Fruit fly (Drosophila melanogaster) whole organism, embryonic: ENCODE data around the gene halo.

ENCODE experiments used
- ATbp ChIP-seq: fragments of 200-800 bp; sonication (Bioruptor generic); optimal IDR thresholded peaks from 2 replicates; lab custom pipeline; 2017; ENCODE audit warnings: missing biosample characterization, mild to moderate bottlenecking, missing genetic modification characterization, missing genetic modification reagents
- Ada2b ChIP-seq: fragments of 200-800 bp; sonication (Bioruptor generic); IDR thresholded peaks from 2 replicates; pipeline ENCODE4 v1.3.6; 2022; ENCODE audit warnings: missing biosample characterization, missing genetic modification characterization
- Atf-2 ChIP-seq: fragments of 200-800 bp; sonication (Bioruptor generic); optimal IDR thresholded peaks from 2 replicates; lab custom pipeline; 2016; ENCODE audit warnings: missing biosample characterization, missing genetic modification characterization
- CG10209 ChIP-seq: fragments of 200-800 bp; sonication (Bioruptor generic); optimal IDR thresholded peaks from 3 replicates; lab custom pipeline; 2017; ENCODE audit warnings: missing biosample characterization, mild to moderate bottlenecking, missing genetic modification characterization, missing genetic modification reagents
- CG10959 ChIP-seq: fragments of 200-800 bp; sonication (Bioruptor generic); IDR thresholded peaks from 2 replicates; pipeline ENCODE4 v1.3.6; 2022; ENCODE audit warnings: missing biosample characterization, missing genetic modification characterization
- CG11085 ChIP-seq: fragments of 200-800 bp; sonication (Bioruptor generic); IDR thresholded peaks from 2 replicates; pipeline ENCODE4 v1.3.6; 2022; ENCODE audit warnings: missing biosample characterization, missing genetic modification characterization
- CG11398 ChIP-seq: fragments of 200-800 bp; sonication (Bioruptor generic); optimal IDR thresholded peaks from 2 replicates; lab custom pipeline; 2016; ENCODE audit warnings: missing biosample characterization, missing genetic modification characterization
- CG11723 ChIP-seq: fragments of 200-800 bp; sonication (Bioruptor generic); optimal IDR thresholded peaks from 2 replicates; lab custom pipeline; 2017; ENCODE audit warnings: missing biosample characterization, mild to moderate bottlenecking, missing genetic modification characterization
- CG13287 ChIP-seq: fragments of 200-800 bp; sonication (Bioruptor generic); IDR thresholded peaks from 2 replicates; pipeline ENCODE4 v1.3.6; 2022; ENCODE audit warnings: missing biosample characterization, missing genetic modification characterization; ENCODE audit not compliant: partially characterized antibody
- CG14965 ChIP-seq: fragments of 200-800 bp; sonication (Bioruptor generic); optimal IDR thresholded peaks from 2 replicates; lab custom pipeline; 2016; ENCODE audit warnings: missing biosample characterization, missing genetic modification characterization, borderline replicate concordance
- CG17328 ChIP-seq: fragments of 200-800 bp; sonication (Bioruptor generic); IDR thresholded peaks from 2 replicates; pipeline ENCODE4 v1.3.6; 2022; ENCODE audit warnings: missing biosample characterization, missing genetic modification characterization
- CG3163 ChIP-seq: fragments of 200-800 bp; sonication (Bioruptor generic); optimal IDR thresholded peaks from 3 replicates; lab custom pipeline; 2016; ENCODE audit warnings: missing biosample characterization, missing genetic modification characterization
- CG33213 ChIP-seq: fragments of 200-800 bp; sonication (Bioruptor generic); optimal IDR thresholded peaks from 3 replicates; lab custom pipeline; 2016; ENCODE audit warnings: missing biosample characterization, missing genetic modification characterization
- CG34422 ChIP-seq: fragments of 200-800 bp; sonication (Bioruptor generic); IDR thresholded peaks from 3 replicates; pipeline ENCODE4 v1.3.6; 2022; ENCODE audit warnings: missing biosample characterization, missing genetic modification characterization
- CG4854 ChIP-seq: fragments of 200-800 bp; sonication (Bioruptor generic); optimal IDR thresholded peaks from 2 replicates; lab custom pipeline; 2016; ENCODE audit warnings: missing biosample characterization, missing genetic modification characterization, inconsistent platforms
- CG5180 ChIP-seq: fragments of 200-800 bp; sonication (Bioruptor generic); optimal IDR thresholded peaks from 3 replicates; lab custom pipeline; 2017; ENCODE audit warnings: missing biosample characterization, missing genetic modification characterization, mild to moderate bottlenecking, moderate library complexity, missing genetic modification reagents
- CG6854 ChIP-seq: fragments of 200-800 bp; sonication (Bioruptor generic); optimal IDR thresholded peaks from 3 replicates; lab custom pipeline; 2017; ENCODE audit warnings: missing biosample characterization, mild to moderate bottlenecking, missing genetic modification characterization
- CG7357 ChIP-seq: fragments of 200-800 bp; sonication (Bioruptor generic); IDR thresholded peaks from 3 replicates; pipeline ENCODE4 v1.3.6; 2022; ENCODE audit warnings: missing biosample characterization, missing genetic modification characterization
- CG7786 ChIP-seq: fragments of 200-800 bp; sonication (Bioruptor generic); optimal IDR thresholded peaks from 2 replicates; lab custom pipeline; 2016; ENCODE audit warnings: missing biosample characterization, missing genetic modification characterization
- CG7839 ChIP-seq: fragments of 200-800 bp; sonication (Bioruptor generic); optimal IDR thresholded peaks from 3 replicates; lab custom pipeline; 2018; ENCODE audit warnings: missing biosample characterization, mild to moderate bottlenecking, missing genetic modification characterization, moderate library complexity
- CG7987 ChIP-seq: fragments of 200-800 bp; sonication (Bioruptor generic); optimal IDR thresholded peaks from 2 replicates; lab custom pipeline; 2018; ENCODE audit warnings: missing biosample characterization, mild to moderate bottlenecking, missing genetic modification characterization, moderate library complexity
- ERR ChIP-seq: fragments of 200-800 bp; sonication (Bioruptor generic); optimal IDR thresholded peaks from 2 replicates; lab custom pipeline; 2016; ENCODE audit warnings: missing biosample characterization, missing genetic modification characterization
- Gug ChIP-seq: fragments of 200-800 bp; sonication (Bioruptor generic); IDR thresholded peaks from 4 replicates; pipeline ENCODE4 v1.3.6; 2022; ENCODE audit warnings: missing biosample characterization, missing genetic modification characterization
- H2.0 ChIP-seq: fragments of 200-800 bp; sonication (Bioruptor generic); IDR thresholded peaks from 2 replicates; pipeline ENCODE4 v1.3.6; 2022; ENCODE audit warnings: missing biosample characterization, missing genetic modification characterization
- Kr ChIP-seq: fragments of 200-800 bp; sonication (Bioruptor generic); optimal IDR thresholded peaks from 2 replicates; lab custom pipeline; 2017; ENCODE audit warnings: missing biosample characterization, mild to moderate bottlenecking, missing genetic modification characterization
- Med ChIP-seq: fragments of 200-800 bp; sonication (Bioruptor generic); peaks from one replicate; lab custom pipeline; 2016; ENCODE audit warnings: missing biosample characterization, missing genetic modification characterization, mild to moderate bottlenecking, inconsistent platforms, moderate library complexity
- NC2β ChIP-seq: fragments of 200-800 bp; sonication (Bioruptor generic); optimal IDR thresholded peaks from 2 replicates; lab custom pipeline; 2016; ENCODE audit warnings: missing biosample characterization, missing genetic modification characterization
- Nf-YB ChIP-seq: fragments of 200-800 bp; sonication (Bioruptor generic); optimal IDR thresholded peaks from 3 replicates; lab custom pipeline; 2019; ENCODE audit warnings: missing biosample characterization, mild to moderate bottlenecking, missing genetic modification characterization, moderate library complexity
- Poxn ChIP-seq: fragments of 200-800 bp; sonication (Bioruptor generic); IDR thresholded peaks from 2 replicates; pipeline ENCODE4 v1.3.6; 2022; ENCODE audit warnings: missing biosample characterization, missing genetic modification characterization
- Ravus ChIP-seq: fragments of 200-800 bp; sonication (Bioruptor generic); IDR thresholded peaks from 2 replicates; pipeline ENCODE4 v1.3.6; 2022; ENCODE audit warnings: missing biosample characterization, missing genetic modification characterization
- Sry-δ ChIP-seq: fragments of 200-800 bp; sonication (Bioruptor generic); optimal IDR thresholded peaks from 2 replicates; lab custom pipeline; 2016; ENCODE audit warnings: missing biosample characterization, missing genetic modification characterization
- Vsx1 ChIP-seq: fragments of 200-800 bp; sonication (Bioruptor generic); optimal IDR thresholded peaks from 2 replicates; lab custom pipeline; 2017; ENCODE audit warnings: missing biosample characterization, mild to moderate bottlenecking, missing genetic modification characterization, missing genetic modification reagents
- Xrp1 ChIP-seq: fragments of 200-800 bp; sonication (Bioruptor generic); IDR thresholded peaks from 2 replicates; pipeline ENCODE4 v1.3.6; 2022; ENCODE audit warnings: missing biosample characterization, missing genetic modification characterization
- ac ChIP-seq: fragments of 200-800 bp; sonication (Bioruptor generic); optimal IDR thresholded peaks from 3 replicates; lab custom pipeline; 2017; ENCODE audit warnings: missing biosample characterization, mild to moderate bottlenecking, missing genetic modification characterization
- ato ChIP-seq: fragments of 200-800 bp; sonication (Bioruptor generic); IDR thresholded peaks from 2 replicates; pipeline ENCODE4 v1.3.6; 2022; ENCODE audit warnings: missing biosample characterization, missing genetic modification characterization; ENCODE audit not compliant: partially characterized antibody
- cg ChIP-seq: fragments of 200-800 bp; sonication (Bioruptor generic); optimal IDR thresholded peaks from 3 replicates; lab custom pipeline; 2019; ENCODE audit warnings: missing biosample characterization, mild to moderate bottlenecking, missing genetic modification characterization, moderate library complexity
- ewg ChIP-seq: fragments of 200-800 bp; sonication (Bioruptor generic); optimal IDR thresholded peaks from 3 replicates; lab custom pipeline; 2017; ENCODE audit warnings: mild to moderate bottlenecking, missing biosample characterization, missing genetic modification reagents, missing genetic modification characterization
- gcm ChIP-seq: fragments of 200-800 bp; sonication (Bioruptor generic); optimal IDR thresholded peaks from 2 replicates; lab custom pipeline; 2019; ENCODE audit warnings: missing biosample characterization, mild to moderate bottlenecking, missing genetic modification characterization, moderate library complexity
- gsb ChIP-seq: fragments of 200-800 bp; sonication (Bioruptor generic); IDR thresholded peaks from 2 replicates; pipeline ENCODE4 v1.3.6; 2022; ENCODE audit warnings: missing biosample characterization, missing genetic modification characterization
- hb ChIP-seq: fragments of 200-800 bp; sonication (Bioruptor generic); IDR thresholded peaks from 3 replicates; pipeline ENCODE4 v1.3.6; 2022; ENCODE audit warnings: missing biosample characterization, missing genetic modification characterization; ENCODE audit not compliant: partially characterized antibody
- jing ChIP-seq: fragments of 200-800 bp; sonication (Bioruptor generic); optimal IDR thresholded peaks from 2 replicates; lab custom pipeline; 2018; ENCODE audit warnings: missing biosample characterization, mild to moderate bottlenecking, missing genetic modification characterization
- lab ChIP-seq: fragments of 200-800 bp; sonication (Bioruptor generic); optimal IDR thresholded peaks from 3 replicates; lab custom pipeline; 2017; ENCODE audit warnings: missing biosample characterization, missing genetic modification characterization, mild to moderate bottlenecking, moderate library complexity, missing genetic modification reagents
- lbe ChIP-seq: fragments of 200-800 bp; sonication (Bioruptor generic); optimal IDR thresholded peaks from 2 replicates; lab custom pipeline; 2016; ENCODE audit warnings: missing biosample characterization, mild to moderate bottlenecking, missing genetic modification characterization
- mld ChIP-seq: fragments of 200-800 bp; sonication (Bioruptor generic); IDR thresholded peaks from 3 replicates; pipeline ENCODE4 v1.3.6; 2022; ENCODE audit warnings: missing biosample characterization, missing genetic modification characterization; ENCODE audit not compliant: partially characterized antibody
- pan ChIP-seq, 4 experiments: fragments of >200 bp in 3 of 4; fragments of 200-800 bp in 1 of 4; sonication (Bioruptor generic) in 1 of 4; optimal IDR thresholded peaks in 3 of 4; IDR thresholded peaks in 1 of 4; 2 replicates each; pipeline versions ENCODE4 v1.3.6 to Lab custom; 2017 to 2022; ENCODE audit warnings: missing biosample characterization in 2 of 4, missing genetic modification characterization in 2 of 4, mixed read lengths in 1 of 4
- run ChIP-seq: fragments of 200-800 bp; sonication (Bioruptor generic); optimal IDR thresholded peaks from 3 replicates; lab custom pipeline; 2018; ENCODE audit warnings: missing biosample characterization, mild to moderate bottlenecking, missing genetic modification characterization
- salm ChIP-seq: fragments of 200-800 bp; sonication (Bioruptor generic); optimal IDR thresholded peaks from 2 replicates; lab custom pipeline; 2018; ENCODE audit warnings: missing biosample characterization, mild to moderate bottlenecking, missing genetic modification characterization
- slp2 ChIP-seq: fragments of 200-800 bp; sonication (Bioruptor generic); optimal IDR thresholded peaks from 2 replicates; lab custom pipeline; 2016; ENCODE audit warnings: missing biosample characterization, missing genetic modification characterization
- vnd ChIP-seq: fragments of 200-800 bp; sonication (Bioruptor generic); IDR thresholded peaks from 3 replicates; pipeline ENCODE4 v1.3.6; 2022; ENCODE audit warnings: missing biosample characterization, missing genetic modification characterization; ENCODE audit not compliant: partially characterized antibody
- wdn ChIP-seq: fragments of 200-800 bp; sonication (Bioruptor generic); IDR thresholded peaks from 2 replicates; pipeline ENCODE4 v1.3.6; 2022; ENCODE audit warnings: missing biosample characterization, missing genetic modification characterization

Gene halo

dm6 chr2L:1491791-1492345, 26.1 kb downstream of the halo start, which contains the start of gene CG31928 (continued):
- TF ChIP-seq CG11723 (GFP tag; lab: Kevin White, UChicago) (no peak), Xrp1 (no peak), Kr (GFP tag; lab: Kevin White, UChicago) (no peak), ERR (no peak), gsb (no peak), lab (GFP tag; lab: Kevin White, UChicago) (no peak), CG7987 (GFP tag; lab: Kevin White, UChicago) (no peak), wdn (GFP tag; lab: Robert Waterston, UW) (no peak), CG7357 (GFP tag; lab: Robert Waterston, UW) (no peak), run (tag; lab: Kevin White, UChicago) (no peak), CG14965 (GFP tag; lab: Kevin White, UChicago) (no peak), CG17328 (GFP tag; lab: Robert Waterston, UW) (no peak), CG3163 (GFP tag; lab: Kevin White, UChicago) (no peak), H2.0 (GFP tag; lab: Robert Waterston, UW) (peak; percentile 11; the same call in 1 of the 2 replicates), CG5180 (GFP tag; lab: Kevin White, UChicago) (no peak), CG13287 (GFP tag; lab: Robert Waterston, UW) (no peak), ac (GFP tag; lab: Kevin White, UChicago) (no peak), pan (optimal IDR thresholded peaks at IDR 0.05; lab: Kevin White, UChicago) (no peak), pan (GFP tag; optimal IDR thresholded peaks at IDR 0.05 in 1 of 2, IDR thresholded peaks at IDR 0.05 in 1 of 2) (peak in 1 of 2 experiments; percentile 14), Med (GFP tag; lab: Kevin White, UChicago) (peak; percentile 78), CG33213 (GFP tag; lab: Kevin White, UChicago) (peak; percentile 11), ATbp (GFP tag; lab: Kevin White, UChicago) (no peak), CG11398 (GFP tag; lab: Kevin White, UChicago) (no peak), CG7839 (no peak), Ada2b (GFP tag; lab: Robert Waterston, UW) (no peak), CG10959 (GFP tag; lab: Robert Waterston, UW) (no peak), CG6854 (GFP tag; lab: Kevin White, UChicago) (no peak), ewg (GFP tag; lab: Kevin White, UChicago) (no peak), Vsx1 (GFP tag; lab: Kevin White, UChicago) (no peak), CG7786 (GFP tag; lab: Kevin White, UChicago) (no peak), lbe (GFP tag; lab: Kevin White, UChicago) (no peak), salm (tag; lab: Kevin White, UChicago) (no peak), ato (GFP tag; lab: Robert Waterston, UW) (no peak), hb (GFP tag; lab: Robert Waterston, UW) (no peak), gcm (GFP tag; lab: Kevin White, UChicago) (no peak), NC2β (GFP tag; lab: Kevin White, UChicago) (no peak), jing (GFP tag; lab: Kevin White, UChicago) (no peak), Sry-δ (GFP tag; lab: Kevin White, UChicago) (no peak), CG4854 (no peak), vnd (GFP tag; lab: Robert Waterston, UW) (no peak), mld (GFP tag; lab: Robert Waterston, UW) (no peak), Nf-YB (GFP tag; lab: Kevin White, UChicago) (no peak), Atf-2 (no peak), CG10209 (GFP tag; lab: Kevin White, UChicago) (no peak), CG34422 (GFP tag; lab: Robert Waterston, UW) (no peak), Gug (GFP tag; lab: Robert Waterston, UW) (no peak), slp2 (GFP tag; lab: Kevin White, UChicago) (no peak), cg (no peak), Ravus (GFP tag; lab: Robert Waterston, UW) (no peak), CG11085 (no peak), Poxn (GFP tag; lab: Robert Waterston, UW) (no peak)
